Worm (Caenorhabditis elegans) whole organism, L4 larva: Measurements from ENCODE around the gene col-33.

ENCODE experiments used
- R02D3.7 ChIP-seq: fragments of 150-350 bp; sonication (generic microtip); optimal IDR thresholded peaks from 3 replicates; lab custom pipeline; 2014; ENCODE audit warnings: missing biosample characterization, missing genetic modification characterization
- ZK546.5 ChIP-seq, 2 experiments: sonication (generic microtip); optimal IDR thresholded peaks; 2 replicates each; lab custom pipeline; 2017; ENCODE audit warnings: missing biosample characterization in 2 of 2, missing genetic modification characterization in 2 of 2
- ama-1 ChIP-seq: fragments of 150-350 bp; optimal IDR thresholded peaks from 2 replicates; lab custom pipeline; 2014; ENCODE audit warnings: inconsistent platforms, mixed read lengths
- ceh-62 ChIP-seq: sonication (generic microtip); optimal IDR thresholded peaks from 2 replicates; lab custom pipeline; 2017; ENCODE audit warnings: missing biosample characterization, missing genetic modification characterization
- cey-2 ChIP-seq: sonication (generic microtip); optimal IDR thresholded peaks from 3 replicates; lab custom pipeline; 2017; ENCODE audit warnings: missing genetic modification characterization, mild to moderate bottlenecking, missing compliant biosample characterization, antibody characterized with exemption, borderline replicate concordance; ENCODE audit not compliant: insufficient read depth
- daf-16 ChIP-seq, 3 experiments: sonication (generic microtip); optimal IDR thresholded peaks; 2 replicates each; lab custom pipeline; 2016 to 2017; ENCODE audit warnings: missing genetic modification characterization in 3 of 3, missing genetic modification reagents in 3 of 3, mild to moderate bottlenecking in 2 of 3, missing compliant biosample characterization in 2 of 3, missing biosample characterization in 1 of 3, moderate library complexity in 1 of 3
- daf-19 ChIP-seq: fragments of 200-800 bp; sonication (Bioruptor generic); conservative IDR thresholded peaks from 2 replicates; pipeline ENCODE4 v1.3.6; 2022; ENCODE audit warnings: missing genetic modification characterization, missing compliant biosample characterization
- dmd-6 ChIP-seq: fragments of 200-800 bp; sonication (Bioruptor generic); IDR thresholded peaks from 2 replicates; pipeline ENCODE4 v1.3.6; 2022; ENCODE audit warnings: missing genetic modification reagents, missing genetic modification characterization, missing compliant biosample characterization
- dve-1 ChIP-seq: sonication (generic microtip); optimal IDR thresholded peaks from 2 replicates; lab custom pipeline; 2017; ENCODE audit warnings: antibody characterized with exemption, mild to moderate bottlenecking, missing genetic modification characterization, missing compliant biosample characterization; ENCODE audit not compliant: insufficient read depth
- fos-1 ChIP-seq: fragments of 150-350 bp; optimal IDR thresholded peaks from 2 replicates; lab custom pipeline; 2014; ENCODE audit warnings: missing biosample characterization, missing genetic modification characterization
- hlh-11 ChIP-seq: fragments of 200-800 bp; sonication (Bioruptor generic); optimal IDR thresholded peaks from 2 replicates; lab custom pipeline; 2018; ENCODE audit warnings: mild to moderate bottlenecking, missing genetic modification characterization, missing compliant biosample characterization
- hmg-1.1 ChIP-seq: fragments of 200-800 bp; sonication (Bioruptor generic); IDR thresholded peaks from 2 replicates; pipeline ENCODE4 v1.3.6; 2022; ENCODE audit warnings: missing genetic modification reagents, missing genetic modification characterization, missing compliant biosample characterization
- lin-1 ChIP-seq: fragments of 200-800 bp; sonication (Bioruptor generic); IDR thresholded peaks from 2 replicates; pipeline ENCODE4 v1.3.6; 2022; ENCODE audit warnings: missing genetic modification reagents, missing genetic modification characterization, missing compliant biosample characterization
- lin-29 ChIP-seq: fragments of 200-800 bp; sonication (Bioruptor generic); IDR thresholded peaks from 2 replicates; pipeline ENCODE4 v1.3.6; 2022; ENCODE audit warnings: missing genetic modification reagents, missing genetic modification characterization, missing compliant biosample characterization
- lin-39 ChIP-seq: fragments of 150-350 bp; optimal IDR thresholded peaks from 2 replicates; lab custom pipeline; 2014; ENCODE audit warnings: missing biosample characterization, missing genetic modification reagents, missing genetic modification characterization
- lsy-2 ChIP-seq, 2 experiments: fragments of 150-350 bp in 1 of 2; sonication (generic microtip) in 1 of 2; optimal IDR thresholded peaks; 2 replicates each; lab custom pipeline; 2014 to 2017; ENCODE audit warnings: missing biosample characterization in 2 of 2, missing genetic modification characterization in 2 of 2
- mes-2 ChIP-seq: sonication (generic microtip); optimal IDR thresholded peaks from 2 replicates; lab custom pipeline; 2016; ENCODE audit warnings: missing genotype, mild to moderate bottlenecking, missing genetic modification characterization, missing compliant biosample characterization; ENCODE audit not compliant: poor library complexity, severe bottlenecking
- nhr-28 ChIP-seq: fragments of 150-350 bp; optimal IDR thresholded peaks from 2 replicates; lab custom pipeline; 2014; ENCODE audit warnings: missing biosample characterization, missing genetic modification characterization
- nhr-48 ChIP-seq: sonication (generic microtip); optimal IDR thresholded peaks from 2 replicates; lab custom pipeline; 2016; ENCODE audit warnings: mild to moderate bottlenecking, missing genetic modification characterization, missing compliant biosample characterization
- nhr-6 ChIP-seq: fragments of 150-350 bp; optimal IDR thresholded peaks from 2 replicates; lab custom pipeline; 2014; ENCODE audit warnings: missing biosample characterization, missing genetic modification characterization
- nhr-77 ChIP-seq: fragments of 150-350 bp; optimal IDR thresholded peaks from 2 replicates; lab custom pipeline; 2014; ENCODE audit warnings: missing biosample characterization, missing genetic modification characterization
- pqm-1 ChIP-seq: sonication (generic microtip); optimal IDR thresholded peaks from 2 replicates; lab custom pipeline; 2017; ENCODE audit warnings: missing biosample characterization, missing genetic modification characterization
- rbr-2 ChIP-seq: sonication (generic microtip); optimal IDR thresholded peaks from 2 replicates; lab custom pipeline; 2016; ENCODE audit warnings: missing genotype, missing genetic modification characterization, missing compliant biosample characterization
- snpc-1.2 ChIP-seq: fragments of 200-800 bp; sonication (Bioruptor generic); IDR thresholded peaks from 2 replicates; pipeline ENCODE4 v1.3.6; 2022; ENCODE audit warnings: missing genetic modification reagents, missing genetic modification characterization, missing compliant biosample characterization
- spr-1 ChIP-seq: sonication (generic microtip); optimal IDR thresholded peaks from 2 replicates; lab custom pipeline; 2016; ENCODE audit warnings: mild to moderate bottlenecking, missing genetic modification characterization, missing compliant biosample characterization
- unc-62 ChIP-seq, 3 experiments: fragments of 150-350 bp in 1 of 3; sonication (generic microtip); optimal IDR thresholded peaks in 2 of 3; peaks in 1 of 3; 1 replicate in 1 of 3; 2 replicates in 2 of 3; lab custom pipeline; 2014 to 2017; ENCODE audit warnings: missing biosample characterization in 3 of 3, missing genetic modification characterization in 3 of 3, missing genetic modification reagents in 3 of 3, missing genotype in 1 of 3
- vab-7 ChIP-seq: fragments of 200-800 bp; sonication (Bioruptor generic); IDR thresholded peaks from 2 replicates; pipeline ENCODE4 v1.3.6; 2022; ENCODE audit warnings: missing genetic modification reagents, missing genetic modification characterization, missing compliant biosample characterization
- zfp-3 ChIP-seq: fragments of 200-800 bp; sonication (Bioruptor generic); conservative IDR thresholded peaks from 2 replicates; pipeline ENCODE4 v1.3.6; 2022; ENCODE audit warnings: missing genetic modification reagents, missing genetic modification characterization, missing compliant biosample characterization
- ztf-11 ChIP-seq: fragments of 150-350 bp; optimal IDR thresholded peaks from 2 replicates; lab custom pipeline; 2014; ENCODE audit warnings: missing biosample characterization, missing genetic modification characterization
- ztf-7 ChIP-seq: fragments of 150-350 bp; optimal IDR thresholded peaks from 2 replicates; lab custom pipeline; 2014; ENCODE audit warnings: missing biosample characterization, missing genetic modification characterization

The col-33 gene

ce11 chrIV:4267320-4267719 lies 4.2 kb downstream of the col-33 start, which contains the start of gene F36A4.4:
F36A4.4 (plus strand) TSS chrIV:4267620.
- TF ChIP-seq spr-1 (no peak), lin-1 (no peak), daf-19 (GFP tag; lab: Robert Waterston, UW) (no peak), lin-39 (tag; lab: Kevin White, UChicago) (no peak), ama-1 (lab: Kevin White, UChicago) (no peak), ZK546.5 (tag; optimal IDR thresholded peaks at IDR 0.05; lab: Kevin White, UChicago) (no peak), nhr-48 (tag; lab: Kevin White, UChicago) (no peak), cey-2 (tag; lab: Kevin White, UChicago) (no peak), ztf-7 (no peak), vab-7 (GFP tag; lab: Robert Waterston, UW) (no peak), rbr-2 (tag; lab: Kevin White, UChicago) (no peak), nhr-6 (tag; lab: Kevin White, UChicago) (no peak), ceh-62 (tag; lab: Kevin White, UChicago) (no peak), lin-29 (GFP tag; lab: Robert Waterston, UW) (no peak), fos-1 (tag; lab: Kevin White, UChicago) (no peak), lsy-2 (tag; optimal IDR thresholded peaks at IDR 0.05; lab: Kevin White, UChicago) (no peak), R02D3.7 (tag; lab: Kevin White, UChicago) (no peak)

- TF ChIP-seq ZK546.5 (tag; optimal IDR thresholded peaks at IDR 0.05; lab: Kevin White, UChicago) (no peak), unc-62 (GFP tag; optimal IDR thresholded peaks at IDR 0.05 in 1 of 2; lab: Kevin White, UChicago) (peak in 1 of 2 experiments; percentile 73), unc-62 (tag; optimal IDR thresholded peaks at IDR 0.05; lab: Kevin White, UChicago) (no peak)
Observed at ce11 chrIV:4269308-4269707, 6.2 kb downstream of the col-33 start, which contains the start of gene F36A4.3. F36A4.3 (plus strand) TSS chrIV:4269608.

DNA sequence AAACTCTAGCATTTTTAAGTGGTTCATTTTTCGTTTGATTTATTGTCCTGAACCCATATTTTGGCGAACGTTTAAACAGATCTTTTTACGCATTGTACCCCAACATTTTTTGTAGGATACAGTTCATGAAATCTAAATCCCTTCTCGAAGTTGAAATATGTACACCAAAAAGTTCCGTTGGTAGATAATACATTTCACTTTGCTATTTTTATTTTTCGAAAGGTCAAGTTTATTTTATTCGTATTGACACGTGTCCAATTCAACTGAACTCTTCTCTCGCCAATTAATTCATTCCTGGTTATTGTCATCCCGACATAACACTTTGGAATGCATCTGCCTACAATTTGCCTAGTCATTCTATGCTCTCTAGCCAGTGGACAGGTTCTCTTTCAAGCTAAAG lies 7.8 kb downstream of the col-33 start, which contains the start of gene F36A4.2:
F36A4.2 (plus strand) TSS at position 301 of the 400 bp plus-strand sequence.
- TF ChIP-seq ztf-11, result no peak

ce11 chrIV:4272167-4272566 lies 9.1 kb downstream of the col-33 start, which contains the start of gene F36A4.1:
F36A4.1 (plus strand) TSS chrIV:4272467.
- TF ChIP-seq nhr-77 (tag; lab: Kevin White, UChicago) (no peak), dmd-6 (GFP tag; lab: Robert Waterston, UW) (no peak)

ce11 chrIV:4277694-4278093 lies 14.6 kb downstream of the col-33 start, which contains the start of gene nhr-78:
nhr-78 (minus strand) TSS chrIV:4277875.
- TF ChIP-seq mes-2 (tag; lab: Kevin White, UChicago), result peak; percentile 70
- TF ChIP-seq snpc-1.2, result no peak
- TF ChIP-seq zfp-3 (GFP tag; lab: Robert Waterston, UW), result no peak
- 0 out of 2 replicates have a peak, but pooled peaks have one; percentile 29 for TF ChIP-seq hmg-1.1 (GFP tag; lab: Robert Waterston, UW)
- TF ChIP-seq lsy-2 (tag; optimal IDR thresholded peaks at IDR 0.05; lab: Kevin White, UChicago), result no peak
- peak; percentile 10 for TF ChIP-seq hlh-11 (tag; lab: Kevin White, UChicago)
- TF ChIP-seq, all 104 proteins: peak for 3

- TF ChIP-seq daf-16 (GFP tag; optimal IDR thresholded peaks at IDR 0.05; lab: Kevin White, UChicago) (no peak), daf-16 (tag; optimal IDR thresholded peaks at IDR 0.05; lab: Kevin White, UChicago) (peak; percentile 20), pqm-1 (tag; lab: Kevin White, UChicago) (no peak)
Observed at ce11 chrIV:4284020-4284419, 20.9 kb downstream of the col-33 start, which contains the start of gene F15E6.6. F15E6.6 (minus strand) TSS chrIV:4284120.

DNA sequence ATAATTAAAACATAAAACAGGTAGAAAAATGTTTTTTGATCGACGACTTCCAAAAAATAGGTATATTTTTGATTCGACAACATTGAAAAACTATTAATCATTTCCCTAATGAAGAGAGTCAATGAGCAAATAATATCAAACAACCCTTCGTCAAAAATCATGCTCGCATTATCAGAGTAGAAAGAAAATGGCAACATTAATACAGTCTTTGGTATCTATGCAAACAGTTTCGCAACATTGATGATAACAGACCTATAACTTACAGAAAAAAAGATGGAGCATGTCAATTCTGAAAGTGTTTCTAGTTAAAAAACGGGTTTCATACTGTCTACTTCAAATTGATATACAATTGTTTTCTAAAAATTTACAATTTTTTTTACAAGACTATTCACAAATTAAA lies 21.9 kb downstream of the col-33 start:
- peak; percentile 58 for TF ChIP-seq nhr-28
- no peak for TF ChIP-seq nhr-6 (tag; lab: Kevin White, UChicago)
- TF ChIP-seq dmd-6 (GFP tag; lab: Robert Waterston, UW), result peak; percentile 45; the same call in 1 of the 2 replicates
- TF ChIP-seq nhr-77 (tag; lab: Kevin White, UChicago), result peak; percentile 8
- TF ChIP-seq R02D3.7 (tag; lab: Kevin White, UChicago), result no peak
- peak; percentile 56 for TF ChIP-seq pqm-1 (tag; lab: Kevin White, UChicago)
- TF ChIP-seq daf-16 (GFP tag; optimal IDR thresholded peaks at IDR 0.05; lab: Kevin White, UChicago), result no peak
- TF ChIP-seq daf-16 (tag; optimal IDR thresholded peaks at IDR 0.05; lab: Kevin White, UChicago), result peak; percentile 61
- no peak for TF ChIP-seq dve-1 (tag; lab: Kevin White, UChicago)
